Worm (Caenorhabditis elegans) whole organism, young adult: ENCODE measurements around the gene E01G4.5.
A peak's percentile ranks its signal among the peaks of the same experiment; 100 is the strongest.

ENCODE experiments used
- C06A6.2 ChIP-seq: fragments of 200-800 bp; sonication (Bioruptor generic); conservative IDR thresholded peaks from 2 replicates; pipeline ENCODE4 v1.3.6; 2022; ENCODE audit warnings: missing genetic modification characterization, missing compliant biosample characterization
- D2030.7 ChIP-seq: fragments of 200-800 bp; sonication (Bioruptor generic); IDR thresholded peaks from 2 replicates; pipeline ENCODE4 v1.3.6; 2022; ENCODE audit warnings: missing genetic modification reagents, missing genetic modification characterization, missing compliant biosample characterization
- F10E7.11 ChIP-seq: sonication (generic microtip); optimal IDR thresholded peaks from 2 replicates; lab custom pipeline; 2017; ENCODE audit warnings: mild to moderate bottlenecking, missing genetic modification characterization, moderate library complexity, missing compliant biosample characterization
- F33H1.4 ChIP-seq: fragments of 200-800 bp; sonication (Bioruptor generic); IDR thresholded peaks from 2 replicates; pipeline ENCODE4 v1.3.6; 2022; ENCODE audit warnings: missing genetic modification reagents, missing genetic modification characterization, missing compliant biosample characterization
- F49E8.2 ChIP-seq: sonication (generic microtip); optimal IDR thresholded peaks from 3 replicates; lab custom pipeline; 2017; ENCODE audit warnings: missing genetic modification characterization, mild to moderate bottlenecking, missing compliant biosample characterization, antibody characterized with exemption, moderate library complexity; ENCODE audit not compliant: insufficient read depth
- Y53F4B.3 ChIP-seq: fragments of 200-800 bp; sonication (Bioruptor generic); IDR thresholded peaks from 2 replicates; pipeline ENCODE4 v1.3.6; 2022; ENCODE audit warnings: missing genetic modification reagents, missing genetic modification characterization, missing compliant biosample characterization
- Y53G8AR.9 ChIP-seq: fragments of 200-800 bp; sonication (Bioruptor generic); conservative IDR thresholded peaks from 2 replicates; pipeline ENCODE4 v1.3.6; 2022; ENCODE audit warnings: missing genetic modification reagents, missing genetic modification characterization, missing compliant biosample characterization
- Y67H2A.10 ChIP-seq: fragments of 200-800 bp; sonication (Bioruptor generic); conservative IDR thresholded peaks from 2 replicates; pipeline ENCODE4 v1.3.6; 2022; ENCODE audit warnings: missing genetic modification reagents, missing genetic modification characterization, missing compliant biosample characterization
- Y95B8A.8 ChIP-seq: fragments of 200-800 bp; sonication (Bioruptor generic); IDR thresholded peaks from 2 replicates; pipeline ENCODE4 v1.3.6; 2022; ENCODE audit warnings: missing genetic modification reagents, missing genetic modification characterization, missing compliant biosample characterization
- aptf-2 ChIP-seq: fragments of 200-800 bp; sonication (Bioruptor generic); conservative IDR thresholded peaks from 2 replicates; pipeline ENCODE4 v1.3.6; 2022; ENCODE audit warnings: missing genetic modification reagents, missing genetic modification characterization, missing compliant biosample characterization
- atf-7 ChIP-seq: sonication (generic microtip); optimal IDR thresholded peaks from 2 replicates; lab custom pipeline; 2017; ENCODE audit warnings: mild to moderate bottlenecking, missing genetic modification characterization, missing compliant biosample characterization
- attf-6 ChIP-seq: fragments of 200-800 bp; sonication (Bioruptor generic); IDR thresholded peaks from 2 replicates; pipeline ENCODE4 v1.3.6; 2022; ENCODE audit warnings: missing genetic modification reagents, missing genetic modification characterization, missing compliant biosample characterization
- bed-1 ChIP-seq: fragments of 200-800 bp; sonication (Bioruptor generic); IDR thresholded peaks from 2 replicates; pipeline ENCODE4 v1.3.6; 2022; ENCODE audit warnings: missing genetic modification reagents, missing genetic modification characterization, missing compliant biosample characterization
- bed-2 ChIP-seq: fragments of 200-800 bp; sonication (Bioruptor generic); IDR thresholded peaks from 2 replicates; pipeline ENCODE4 v1.3.6; 2022; ENCODE audit warnings: missing genetic modification reagents, missing genetic modification characterization, missing compliant biosample characterization
- cebp-1 ChIP-seq, 2 experiments: fragments of 200-800 bp in 1 of 2; sonication (Bioruptor generic) in 1 of 2; sonication (generic microtip) in 1 of 2; IDR thresholded peaks in 1 of 2; optimal IDR thresholded peaks in 1 of 2; 2 replicates each; pipeline versions ENCODE4 v1.3.6 to Lab custom; 2017 to 2022; ENCODE audit warnings: missing compliant biosample characterization in 2 of 2, missing genetic modification characterization in 2 of 2, mild to moderate bottlenecking in 1 of 2, missing genetic modification reagents in 1 of 2, moderate library complexity in 1 of 2
- cebp-2 ChIP-seq: fragments of 200-800 bp; sonication (Bioruptor generic); IDR thresholded peaks from 2 replicates; pipeline ENCODE4 v1.3.6; 2022; ENCODE audit warnings: missing genetic modification characterization, missing compliant biosample characterization
- ceh-40 ChIP-seq: fragments of 200-800 bp; sonication (Bioruptor generic); IDR thresholded peaks from 2 replicates; pipeline ENCODE4 v1.3.6; 2022; ENCODE audit warnings: missing genetic modification characterization, missing compliant biosample characterization
- chd-7 ChIP-seq: sonication (generic microtip); optimal IDR thresholded peaks from 2 replicates; lab custom pipeline; 2016; ENCODE audit warnings: mild to moderate bottlenecking, missing genetic modification characterization, moderate library complexity, missing compliant biosample characterization
- dox-1 ChIP-seq: fragments of 200-800 bp; sonication (Bioruptor generic); IDR thresholded peaks from 2 replicates; pipeline ENCODE4 v1.3.6; 2022; ENCODE audit warnings: missing genetic modification reagents, missing genetic modification characterization, missing compliant biosample characterization
- egl-18 ChIP-seq: fragments of 200-800 bp; sonication (Bioruptor generic); IDR thresholded peaks from 2 replicates; pipeline ENCODE4 v1.3.6; 2022; ENCODE audit warnings: missing genetic modification reagents, missing genetic modification characterization, missing compliant biosample characterization
- hmg-20 ChIP-seq: fragments of 200-800 bp; sonication (Bioruptor generic); IDR thresholded peaks from 2 replicates; pipeline ENCODE4 v1.3.6; 2022; ENCODE audit warnings: missing genetic modification reagents, missing genetic modification characterization, missing compliant biosample characterization
- hrde-1 ChIP-seq: sonication (generic microtip); optimal IDR thresholded peaks from 2 replicates; lab custom pipeline; 2016; ENCODE audit warnings: missing genetic modification characterization, mild to moderate bottlenecking, missing compliant biosample characterization, moderate library complexity, missing genotype, missing genetic modification reagents, borderline replicate concordance
- hsf-1 ChIP-seq: fragments of 200-800 bp; sonication (Bioruptor generic); IDR thresholded peaks from 2 replicates; pipeline ENCODE4 v1.3.6; 2022; ENCODE audit warnings: missing genetic modification reagents, missing genetic modification characterization, missing compliant biosample characterization
- lin-26 ChIP-seq: fragments of 200-800 bp; sonication (Bioruptor generic); IDR thresholded peaks from 2 replicates; pipeline ENCODE4 v1.3.6; 2022; ENCODE audit warnings: missing genetic modification reagents, missing genetic modification characterization, missing compliant biosample characterization
- lir-1 ChIP-seq: fragments of 200-800 bp; sonication (Bioruptor generic); conservative IDR thresholded peaks from 2 replicates; pipeline ENCODE4 v1.3.6; 2022; ENCODE audit warnings: missing genetic modification reagents, missing genetic modification characterization, missing compliant biosample characterization
- lsl-1 ChIP-seq: fragments of 200-800 bp; sonication (Bioruptor generic); optimal IDR thresholded peaks from 2 replicates; lab custom pipeline; 2018; ENCODE audit warnings: mild to moderate bottlenecking, missing genetic modification characterization, moderate library complexity, missing compliant biosample characterization
- madf-3 ChIP-seq: fragments of 200-800 bp; sonication (Bioruptor generic); IDR thresholded peaks from 2 replicates; pipeline ENCODE4 v1.3.6; 2022; ENCODE audit warnings: missing genetic modification reagents, missing genetic modification characterization, missing compliant biosample characterization
- madf-6 ChIP-seq: fragments of 200-800 bp; sonication (Bioruptor generic); IDR thresholded peaks from 2 replicates; pipeline ENCODE4 v1.3.6; 2022; ENCODE audit warnings: missing genetic modification reagents, missing genetic modification characterization, missing compliant biosample characterization
- mcd-1 ChIP-seq: fragments of 200-800 bp; sonication (Bioruptor generic); IDR thresholded peaks from 2 replicates; pipeline ENCODE4 v1.3.6; 2022; ENCODE audit warnings: missing genetic modification reagents, missing genetic modification characterization, missing compliant biosample characterization
- mxl-1 ChIP-seq: sonication (generic microtip); optimal IDR thresholded peaks from 2 replicates; lab custom pipeline; 2016; ENCODE audit warnings: missing genetic modification characterization, missing compliant biosample characterization
- nfya-2 ChIP-seq: fragments of 200-800 bp; sonication (Bioruptor generic); IDR thresholded peaks from 2 replicates; pipeline ENCODE4 v1.3.6; 2022; ENCODE audit warnings: missing genetic modification reagents, missing genetic modification characterization, missing compliant biosample characterization
- nhr-27 ChIP-seq: fragments of 200-800 bp; sonication (Bioruptor generic); optimal IDR thresholded peaks from 2 replicates; lab custom pipeline; 2018; ENCODE audit warnings: mild to moderate bottlenecking, missing genetic modification characterization, moderate library complexity, missing compliant biosample characterization
- pbrm-1 ChIP-seq: fragments of 200-800 bp; sonication (Bioruptor generic); IDR thresholded peaks from 2 replicates; pipeline ENCODE4 v1.3.6; 2022; ENCODE audit warnings: missing genetic modification reagents, missing genetic modification characterization, missing compliant biosample characterization
- sdz-38 ChIP-seq: sonication (generic microtip); optimal IDR thresholded peaks from 2 replicates; lab custom pipeline; 2016; ENCODE audit warnings: missing genotype, missing genetic modification characterization, missing compliant biosample characterization
- snpc-1.3 ChIP-seq: sonication (generic microtip); optimal IDR thresholded peaks from 2 replicates; lab custom pipeline; 2017; ENCODE audit warnings: missing genetic modification characterization, mild to moderate bottlenecking, missing compliant biosample characterization, antibody characterized with exemption, moderate library complexity, missing genotype, missing genetic modification reagents; ENCODE audit not compliant: insufficient read depth
- snpc-3.4 ChIP-seq: sonication (generic microtip); optimal IDR thresholded peaks from 2 replicates; lab custom pipeline; 2017; ENCODE audit warnings: missing genetic modification characterization, mild to moderate bottlenecking, missing compliant biosample characterization, antibody characterized with exemption, moderate library complexity, missing genotype, missing genetic modification reagents
- snpc-4 ChIP-seq, 5 experiments: fragments of 150-350 bp in 1 of 5; sonication (generic microtip) in 4 of 5; optimal IDR thresholded peaks; 2 replicates each; lab custom pipeline; 2014 to 2018; ENCODE audit warnings: missing genetic modification characterization in 5 of 5, missing biosample characterization in 3 of 5, antibody characterized with exemption in 2 of 5, mild to moderate bottlenecking in 2 of 5, missing compliant biosample characterization in 2 of 5, missing genotype in 2 of 5, moderate library complexity in 2 of 5, missing genetic modification reagents in 1 of 5
- tbp1 ChIP-seq: fragments of 200-800 bp; sonication (Bioruptor generic); optimal IDR thresholded peaks from 2 replicates; lab custom pipeline; 2018; ENCODE audit warnings: mild to moderate bottlenecking, missing genetic modification characterization, missing compliant biosample characterization
- tbx-9 ChIP-seq: sonication (generic microtip); optimal IDR thresholded peaks from 2 replicates; lab custom pipeline; 2016; ENCODE audit warnings: borderline replicate concordance, missing genetic modification characterization, inconsistent platforms, missing compliant biosample characterization
- tlf-1 ChIP-seq: fragments of 200-800 bp; sonication (Bioruptor generic); optimal IDR thresholded peaks from 2 replicates; lab custom pipeline; 2018; ENCODE audit warnings: mild to moderate bottlenecking, missing genetic modification characterization, missing compliant biosample characterization
- unc-130 ChIP-seq: sonication (generic microtip); optimal IDR thresholded peaks from 2 replicates; lab custom pipeline; 2016; ENCODE audit warnings: missing genetic modification reagents, missing genetic modification characterization, missing compliant biosample characterization
- xnd-1 ChIP-seq: sonication (generic microtip); optimal IDR thresholded peaks from 2 replicates; lab custom pipeline; 2016; ENCODE audit warnings: missing genotype, missing genetic modification reagents, missing genetic modification characterization, missing compliant biosample characterization
- zfh-2 ChIP-seq: fragments of 200-800 bp; sonication (Bioruptor generic); conservative IDR thresholded peaks from 2 replicates; pipeline ENCODE4 v1.3.6; 2022; ENCODE audit warnings: missing genetic modification reagents, missing genetic modification characterization, missing compliant biosample characterization
- ztf-25 ChIP-seq: fragments of 200-800 bp; sonication (Bioruptor generic); IDR thresholded peaks from 2 replicates; pipeline ENCODE4 v1.3.6; 2022; ENCODE audit warnings: missing genetic modification reagents, missing genetic modification characterization, missing compliant biosample characterization
- ztf-26 ChIP-seq: sonication (generic microtip); optimal IDR thresholded peaks from 2 replicates; lab custom pipeline; 2017; ENCODE audit warnings: missing genetic modification characterization, missing compliant biosample characterization
- ztf-3 ChIP-seq: fragments of 200-800 bp; sonication (Bioruptor generic); optimal IDR thresholded peaks from 2 replicates; lab custom pipeline; 2018; ENCODE audit warnings: mild to moderate bottlenecking, missing genetic modification characterization, missing compliant biosample characterization

E01G4.5 gene

ce11 chrII:13521977-13522404 lies 49.8 kb downstream of the E01G4.5 start (continued):
- TF ChIP-seq nfya-2 (GFP tag; lab: Robert Waterston, UW): peak; percentile 88; the same call in 1 of the 2 replicates
- TF ChIP-seq mcd-1 (GFP tag; lab: Robert Waterston, UW): peak; percentile 56
- peak; percentile 76 for TF ChIP-seq lsl-1
- TF ChIP-seq sdz-38 (tag; lab: Kevin White, UChicago): no peak
- no peak for TF ChIP-seq lir-1 (GFP tag; lab: Robert Waterston, UW)
- peak; percentile 96 for TF ChIP-seq attf-6 (GFP tag; lab: Robert Waterston, UW)
- TF ChIP-seq unc-130 (GFP tag; lab: Kevin White, UChicago): peak; percentile 67
- TF ChIP-seq bed-1 (GFP tag; lab: Robert Waterston, UW): no peak
- no peak for TF ChIP-seq atf-7 (tag; lab: Kevin White, UChicago)
- TF ChIP-seq tbp1 (GFP tag; lab: Kevin White, UChicago): peak; percentile 76
- TF ChIP-seq snpc-3.4 (tag; lab: Kevin White, UChicago): peak; percentile 97
- TF ChIP-seq dox-1 (GFP tag; lab: Robert Waterston, UW): peak; percentile 68
- no peak for TF ChIP-seq chd-7 (tag; lab: Kevin White, UChicago)
- TF ChIP-seq Y95B8A.8: peak; percentile 64; the same call in 1 of the 2 replicates
- 0 out of 2 replicates have a peak, but pooled peaks have one; percentile 12 for TF ChIP-seq zfh-2
- peak; percentile 29 for TF ChIP-seq F10E7.11 (tag; lab: Kevin White, UChicago)
- no peak for TF ChIP-seq egl-18 (GFP tag; lab: Robert Waterston, UW)
- peak; percentile 94 for TF ChIP-seq pbrm-1 (GFP tag; lab: Robert Waterston, UW)
- TF ChIP-seq ztf-25: peak; percentile 81; the same call in 1 of the 2 replicates
- 0 out of 2 replicates have a peak, but pooled peaks have one; percentile 66 for TF ChIP-seq madf-3 (GFP tag; lab: Robert Waterston, UW)
- no peak for TF ChIP-seq tlf-1 (GFP tag; lab: Kevin White, UChicago)
- no peak for TF ChIP-seq nhr-27
- TF ChIP-seq F33H1.4 (GFP tag; lab: Robert Waterston, UW): peak; percentile 60
- peak; percentile 84 for TF ChIP-seq F49E8.2 (tag; lab: Kevin White, UChicago)
- TF ChIP-seq lin-26 (GFP tag; lab: Robert Waterston, UW): peak; percentile 83
- TF ChIP-seq hsf-1 (GFP tag; lab: Robert Waterston, UW): peak; percentile 68
- 0 out of 2 replicates have a peak, but pooled peaks have one; percentile 15 for TF ChIP-seq Y53F4B.3 (GFP tag; lab: Robert Waterston, UW)
- no peak for TF ChIP-seq bed-2
- no peak for TF ChIP-seq Y67H2A.10 (GFP tag; lab: Robert Waterston, UW)
- no peak for TF ChIP-seq mxl-1 (tag; lab: Kevin White, UChicago)
- TF ChIP-seq xnd-1 (tag; lab: Kevin White, UChicago): peak; percentile 58
- peak; percentile 86 for TF ChIP-seq aptf-2 (GFP tag; lab: Robert Waterston, UW)
- 0 out of 2 replicates have a peak, but pooled peaks have one; percentile 8 for TF ChIP-seq cebp-2 (GFP tag; lab: Robert Waterston, UW)
- no peak for TF ChIP-seq ztf-3 (GFP tag; lab: Kevin White, UChicago)
- TF ChIP-seq snpc-4 (GFP tag; optimal IDR thresholded peaks at IDR 0.05; lab: Kevin White, UChicago): peak; percentile 97
- peak; percentile 94 to 98 (median 96) for TF ChIP-seq snpc-4 (tag; optimal IDR thresholded peaks at IDR 0.05; lab: Kevin White, UChicago)
- TF ChIP-seq ceh-40: no peak
- no peak for TF ChIP-seq ztf-26
- peak; percentile 83 for TF ChIP-seq madf-6 (GFP tag; lab: Robert Waterston, UW)
- TF ChIP-seq tbx-9 (tag; lab: Kevin White, UChicago): no peak
- no peak for TF ChIP-seq cebp-1 (GFP tag; IDR thresholded peaks at IDR 0.05; lab: Robert Waterston, UW)
- TF ChIP-seq cebp-1 (tag; optimal IDR thresholded peaks at IDR 0.05; lab: Kevin White, UChicago): peak; percentile 22
- TF ChIP-seq Y53G8AR.9: no peak
- peak; percentile 74 for TF ChIP-seq snpc-1.3 (tag; lab: Kevin White, UChicago)
- TF ChIP-seq hmg-20 (GFP tag; lab: Robert Waterston, UW): 0 out of 2 replicates have a peak, but pooled peaks have one; percentile 41
- TF ChIP-seq C06A6.2: no peak
- peak; percentile 97 for TF ChIP-seq D2030.7
- peak; percentile 92 for TF ChIP-seq hrde-1 (tag; lab: Kevin White, UChicago)
